Worm (Caenorhabditis elegans): ENCODE results near the gene nas-18.
"Not testable (repeated sequence)": the region's sequence is repeated elsewhere in the genome, so short reads cannot be mapped to it uniquely, and the experiment has no call there.

- not testable (repeated sequence) for TF ChIP-seq tab-1 (GFP tag; IDR thresholded peaks at IDR 0.05); flt-1 (GFP tag; IDR thresholded peaks at IDR 0.05); ztf-23 (GFP tag; IDR thresholded peaks at IDR 0.05); med-1 (GFP tag; optimal IDR thresholded peaks at IDR 0.05; ENCODE audit: insufficient read depth); cog-1 (tag; optimal IDR thresholded peaks at IDR 0.05); ref-1 (GFP tag; conservative IDR thresholded peaks at IDR 0.05); klf-2 (GFP tag; conservative IDR thresholded peaks at IDR 0.05)
These were observed 1.2 kb upstream of the nas-18 start, which contains the start of gene K03B8.4 for ce11 chrV:11395024-11395423.

Data from whole organism, midembryonic.